Fruit fly (Drosophila melanogaster): ENCODE measurements around the gene CG33099.

The CG33099 gene

dm6 chr3R:22528264-22529158 is 1.9 kb downstream of the CG33099 start, which contains the start of gene CG5346 (continued):
- TF ChIP-seq CG15269 (tag; optimal IDR thresholded peaks at IDR 0.05) (no peak), CG4617 (GFP tag; optimal IDR thresholded peaks at IDR 0.05; ENCODE audit: borderline replicate concordance) (no peak), ab (GFP tag; optimal IDR thresholded peaks at IDR 0.05) (no peak), Elba2 (GFP tag; optimal IDR thresholded peaks at IDR 0.05) (no peak), zen (tag; optimal IDR thresholded peaks at IDR 0.05) (peak; percentile 9), fd3F (GFP tag; optimal IDR thresholded peaks at IDR 0.05) (no peak), Hr78 (GFP tag; optimal IDR thresholded peaks at IDR 0.05) (no peak), CG8478 (optimal IDR thresholded peaks at IDR 0.05) (no peak), Sox102F (GFP tag; optimal IDR thresholded peaks at IDR 0.05) (no peak), az2 (GFP tag; optimal IDR thresholded peaks at IDR 0.05) (no peak), dati (GFP tag; IDR thresholded peaks at IDR 0.05) (no peak), peb (GFP tag; IDR thresholded peaks at IDR 0.05) (no peak), CG15601 (tag; optimal IDR thresholded peaks at IDR 0.05) (no peak), twi (tag; optimal IDR thresholded peaks at IDR 0.05) (no peak), CG9215 (GFP tag; IDR thresholded peaks at IDR 0.05) (no peak), Dref (GFP tag; IDR thresholded peaks at IDR 0.05) (peak; percentile 91), CG12659 (GFP tag; optimal IDR thresholded peaks at IDR 0.05) (peak; percentile 61), ttk (GFP tag; IDR thresholded peaks at IDR 0.05) (no peak), MESR4 (GFP tag; optimal IDR thresholded peaks at IDR 0.05) (peak; percentile 14), pum (GFP tag; optimal IDR thresholded peaks at IDR 0.05) (no peak), toy (GFP tag; IDR thresholded peaks at IDR 0.05) (no peak), nmo (GFP tag; optimal IDR thresholded peaks at IDR 0.05) (peak; percentile 3), danr (GFP tag; IDR thresholded peaks at IDR 0.05) (no peak), unpg (GFP tag; optimal IDR thresholded peaks at IDR 0.05) (no peak), YL-1 (GFP tag; optimal IDR thresholded peaks at IDR 0.05) (no peak), MBD-R2 (GFP tag; IDR thresholded peaks at IDR 0.05) (peak; percentile 27), ara (GFP tag; IDR thresholded peaks at IDR 0.05) (no peak), unc-4 (GFP tag; IDR thresholded peaks at IDR 0.05; ENCODE audit: partially characterized antibody) (peak; percentile 73), E2f2 (GFP tag; IDR thresholded peaks at IDR 0.05) (peak; percentile 69), stwl (tag; optimal IDR thresholded peaks at IDR 0.05) (peak; percentile 67), Gug (GFP tag; IDR thresholded peaks at IDR 0.05) (no peak), sna (GFP tag; IDR thresholded peaks at IDR 0.05; ENCODE audit: partially characterized antibody) (peak; percentile 47; the same call in 1 of the 2 replicates), HmgZ (tag; optimal IDR thresholded peaks at IDR 0.05) (peak; percentile 44), Hmr (GFP tag; optimal IDR thresholded peaks at IDR 0.05) (no peak), CG17568 (GFP tag; optimal IDR thresholded peaks at IDR 0.05) (no peak), CG11085 (GFP tag; IDR thresholded peaks at IDR 0.05) (no peak), fu2 (GFP tag; optimal IDR thresholded peaks at IDR 0.05) (no peak), CG1792 (GFP tag; optimal IDR thresholded peaks at IDR 0.05) (no peak), CG5245 (GFP tag; optimal IDR thresholded peaks at IDR 0.05) (no peak), B-H2 (GFP tag; optimal IDR thresholded peaks at IDR 0.05) (no peak), HLH4C (GFP tag; IDR thresholded peaks at IDR 0.05; ENCODE audit: partially characterized antibody) (peak; percentile 88), lilli (GFP tag; optimal IDR thresholded peaks at IDR 0.05) (peak; percentile 6), tna (GFP tag; IDR thresholded peaks at IDR 0.05; ENCODE audit: partially characterized antibody) (peak; percentile 79), CG2678 (tag; optimal IDR thresholded peaks at IDR 0.05) (no peak), kah (GFP tag; optimal IDR thresholded peaks at IDR 0.05) (no peak), bbx (GFP tag; IDR thresholded peaks at IDR 0.05; ENCODE audit: partially characterized antibody) (peak; percentile 91), Opbp (GFP tag; IDR thresholded peaks at IDR 0.05; ENCODE audit: partially characterized antibody) (peak; percentile 88), CG17912 (GFP tag; optimal IDR thresholded peaks at IDR 0.05) (no peak), CG7745 (tag; optimal IDR thresholded peaks at IDR 0.05) (no peak)

Measured in whole organism, embryonic.